Worm (Caenorhabditis elegans): ENCODE measurements around the gene C39B10.4.

DNA sequence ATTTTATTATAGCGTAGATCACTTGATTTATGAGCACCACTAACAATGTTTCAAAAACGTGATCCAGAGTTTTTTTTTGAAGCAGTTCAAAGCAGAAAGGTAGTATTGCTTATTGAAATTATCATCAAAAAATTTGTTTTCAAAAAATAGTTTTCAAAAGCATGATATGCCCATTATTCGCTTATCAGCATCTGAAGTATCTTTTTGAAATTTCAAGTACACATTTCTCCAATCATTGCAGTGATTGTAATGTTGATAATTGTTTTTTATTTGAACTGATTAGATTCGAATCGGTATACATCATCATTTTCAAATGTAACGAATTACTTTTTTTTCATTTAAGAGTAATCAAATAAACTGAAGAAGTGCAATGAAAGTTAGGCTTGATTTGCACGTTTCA, 4.0 kb upstream of the C39B10.4 start:
- TF ChIP-seq elt-3 (tag; optimal IDR thresholded peaks at IDR 0.05) (no peak), R02D3.7 (tag; optimal IDR thresholded peaks at IDR 0.05) (no peak), nhr-25 (tag; optimal IDR thresholded peaks at IDR 0.05) (no peak), elt-1 (tag; optimal IDR thresholded peaks at IDR 0.05) (no peak), lin-13 (GFP tag; optimal IDR thresholded peaks at IDR 0.05) (no peak), snpc-4 (tag; optimal IDR thresholded peaks at IDR 0.05) (no peak), nhr-10 (tag; optimal IDR thresholded peaks at IDR 0.05) (no peak), ama-1 (optimal IDR thresholded peaks at IDR 0.05) (no peak), aly-2 (tag; optimal IDR thresholded peaks at IDR 0.05) (no peak), skn-1 (tag; optimal IDR thresholded peaks at IDR 0.05) (peak; percentile 54), unc-55 (GFP tag; optimal IDR thresholded peaks at IDR 0.05) (no peak), lin-39 (tag; optimal IDR thresholded peaks at IDR 0.05) (no peak)
